Worm (Caenorhabditis elegans) whole organism, early embryonic: Measurements from ENCODE around the gene ZK550.6.

Experiments used
- F13C5.2 ChIP-seq: sonication (generic microtip); optimal IDR thresholded peaks from 2 replicates; lab custom pipeline; 2017; ENCODE audit warnings: mild to moderate bottlenecking, missing genetic modification characterization, inconsistent platforms, missing compliant biosample characterization
- aly-1 ChIP-seq: sonication (generic microtip); optimal IDR thresholded peaks from 2 replicates; lab custom pipeline; 2016; ENCODE audit warnings: missing genetic modification characterization, missing compliant biosample characterization
- ama-1 ChIP-seq: fragments of 150-350 bp; optimal IDR thresholded peaks from 2 replicates; lab custom pipeline; 2014
- hnd-1 ChIP-seq: sonication (generic microtip); optimal IDR thresholded peaks from 2 replicates; lab custom pipeline; 2016; ENCODE audit warnings: missing genetic modification characterization, missing compliant biosample characterization
- pes-1 ChIP-seq: fragments of 200-800 bp; sonication (Bioruptor generic); IDR thresholded peaks from 2 replicates; pipeline ENCODE4 v1.3.6; 2022; ENCODE audit warnings: missing genetic modification reagents, missing genetic modification characterization, missing compliant biosample characterization
- tbx-37 ChIP-seq: fragments of 200-800 bp; sonication (Bioruptor generic); conservative IDR thresholded peaks from 2 replicates; pipeline ENCODE4 v1.3.6; 2022; ENCODE audit warnings: missing genetic modification reagents, missing genetic modification characterization, missing compliant biosample characterization
- tra-4 ChIP-seq: sonication (generic microtip); optimal IDR thresholded peaks from 2 replicates; lab custom pipeline; 2017; ENCODE audit warnings: missing genetic modification characterization, missing compliant biosample characterization

DNA sequence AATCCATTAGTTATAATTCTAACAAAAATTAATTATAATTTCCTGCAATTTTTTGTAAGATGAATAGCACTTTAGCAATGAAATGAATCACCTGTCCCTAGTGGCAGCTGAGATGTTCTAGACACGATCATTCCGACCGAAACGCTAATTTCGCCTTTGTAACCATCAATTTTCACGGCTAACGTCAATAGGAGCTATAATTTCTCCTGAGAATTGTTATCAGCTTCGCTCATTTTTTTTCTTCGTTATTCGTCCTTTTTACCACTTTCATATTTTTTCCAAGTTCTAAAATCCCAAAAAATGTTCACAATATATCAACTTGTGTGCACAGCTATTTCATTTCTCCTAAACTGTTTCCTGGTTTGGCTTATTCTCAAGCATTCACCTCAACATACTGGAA lies 3.0 kb upstream of the ZK550.6 start, which contains the start of gene str-187:
- TF ChIP-seq pes-1 = no peak
- TF ChIP-seq ama-1 (lab: Kevin White, UChicago) = no peak
- TF ChIP-seq tra-4 (tag; lab: Kevin White, UChicago) = no peak
- TF ChIP-seq aly-1 (tag; lab: Kevin White, UChicago) = no peak
- no peak for TF ChIP-seq tbx-37 (GFP tag; lab: Robert Waterston, UW)
- no peak for TF ChIP-seq hnd-1 (tag; lab: Kevin White, UChicago)
- no peak for TF ChIP-seq F13C5.2 (tag; lab: Kevin White, UChicago)
